Fruit fly (Drosophila melanogaster) Kc167 (cell line): ENCODE measurements around the gene Dok.

ENCODE experiments used
- h ChIP-seq: fragments of >200 bp; optimal IDR thresholded peaks from 3 replicates; lab custom pipeline; 2018; ENCODE audit warnings: missing external identifiers
- insv ChIP-seq: fragments of >200 bp; optimal IDR thresholded peaks from 3 replicates; lab custom pipeline; 2018; ENCODE audit warnings: missing external identifiers
- psq ChIP-seq: fragments of >200 bp; optimal IDR thresholded peaks from 2 replicates; lab custom pipeline; 2017; ENCODE audit warnings: missing external identifiers
- ttk ChIP-seq: sonication (Bioruptor generic); optimal IDR thresholded peaks from 2 replicates; lab custom pipeline; 2017; ENCODE audit warnings: missing external identifiers

- TF ChIP-seq h (lab: Kevin White, UChicago) (no peak), psq (lab: Kevin White, UChicago) (no peak), ttk (no peak), insv (lab: Kevin White, UChicago) (no peak)
Observed at dm6 chrX:7293874-7294559, 30.0 kb upstream of the Dok start.
